Worm (Caenorhabditis elegans): ENCODE results near the gene atg-9.

ce11 chrV:370033-370432 lies 20.8 kb downstream of the atg-9 start, which contains the start of gene mltn-7:
- no peak for TF ChIP-seq ZK546.5 (tag; optimal IDR thresholded peaks at IDR 0.05)
- no peak for TF ChIP-seq nhr-25 (tag; optimal IDR thresholded peaks at IDR 0.05; ENCODE audit: borderline replicate concordance, insufficient read depth)
- no peak for TF ChIP-seq lin-13 (GFP tag; optimal IDR thresholded peaks at IDR 0.05)
- TF ChIP-seq nhr-77 (tag; optimal IDR thresholded peaks at IDR 0.05) = no peak
- no peak for TF ChIP-seq zfp-2 (tag; optimal IDR thresholded peaks at IDR 0.05)
- TF ChIP-seq egl-27 (tag; optimal IDR thresholded peaks at IDR 0.05) = no peak
- no peak for TF ChIP-seq fkh-10 (GFP tag; optimal IDR thresholded peaks at IDR 0.05)
- TF ChIP-seq ceh-82 (tag; optimal IDR thresholded peaks at IDR 0.05) = no peak
- TF ChIP-seq nhr-237 (tag; optimal IDR thresholded peaks at IDR 0.05) = no peak

All from whole organism, L4 larva.